Fruit fly (Drosophila melanogaster) whole organism, embryonic: ENCODE measurements around the gene PIG-B.

Experiments
- CG31365 ChIP-seq: fragments of 200-800 bp; sonication (Bioruptor generic); optimal IDR thresholded peaks from 2 replicates; lab custom pipeline; 2018; ENCODE audit warnings: missing biosample characterization, mild to moderate bottlenecking, missing genetic modification characterization
- CG3163 ChIP-seq: fragments of 200-800 bp; sonication (Bioruptor generic); optimal IDR thresholded peaks from 3 replicates; lab custom pipeline; 2016; ENCODE audit warnings: missing biosample characterization, missing genetic modification characterization
- CG6654 ChIP-seq: fragments of 200-800 bp; sonication (Bioruptor generic); optimal IDR thresholded peaks from 2 replicates; lab custom pipeline; 2017; ENCODE audit warnings: missing biosample characterization, mild to moderate bottlenecking, missing genetic modification characterization
- Dad ChIP-seq: fragments of 200-800 bp; sonication (Bioruptor generic); optimal IDR thresholded peaks from 3 replicates; lab custom pipeline; 2016; ENCODE audit warnings: missing biosample characterization, missing genetic modification characterization
- btn ChIP-seq: fragments of 200-800 bp; sonication (Bioruptor generic); optimal IDR thresholded peaks from 2 replicates; lab custom pipeline; 2016; ENCODE audit warnings: missing biosample characterization, missing genetic modification characterization
- crp ChIP-seq, 2 experiments: fragments of 200-800 bp; sonication (Bioruptor generic); optimal IDR thresholded peaks; 2 replicates in 1 of 2; 3 replicates in 1 of 2; lab custom pipeline; 2017; ENCODE audit warnings: missing biosample characterization in 2 of 2, missing genetic modification characterization in 2 of 2, mild to moderate bottlenecking in 1 of 2, moderate library complexity in 1 of 2
- fu2 ChIP-seq: fragments of 200-800 bp; sonication (Bioruptor generic); optimal IDR thresholded peaks from 2 replicates; lab custom pipeline; 2016; ENCODE audit warnings: missing biosample characterization, missing genetic modification characterization
- jumu ChIP-seq: fragments of 200-800 bp; sonication (Bioruptor generic); optimal IDR thresholded peaks from 3 replicates; lab custom pipeline; 2016; ENCODE audit warnings: missing biosample characterization, missing genetic modification characterization
- maf-S ChIP-seq: fragments of 200-800 bp; sonication (Bioruptor generic); optimal IDR thresholded peaks from 2 replicates; lab custom pipeline; 2016; ENCODE audit warnings: missing biosample characterization, missing genetic modification characterization

DNA sequence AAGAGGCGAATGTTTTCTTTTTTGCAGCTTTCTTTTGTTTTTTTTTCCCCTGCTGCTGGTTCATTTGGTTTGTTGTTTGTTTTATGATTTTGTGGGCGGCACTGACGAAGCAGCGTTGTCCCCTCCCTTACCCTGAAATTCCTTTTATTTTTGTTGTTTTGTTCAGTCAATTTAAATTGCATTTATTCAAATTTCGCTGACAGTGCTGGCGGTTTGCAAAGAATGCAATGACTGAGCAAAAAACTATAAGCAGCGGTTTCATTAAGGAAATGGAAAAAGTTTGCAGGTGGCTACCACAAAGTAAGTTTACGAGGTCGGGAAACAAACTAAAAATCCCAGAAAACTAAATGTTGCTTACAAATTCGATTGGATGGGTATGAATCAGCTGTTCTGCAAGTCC, 46.7 kb upstream of the PIG-B start:
- TF ChIP-seq maf-S, result no peak
- TF ChIP-seq jumu (GFP tag; lab: Kevin White, UChicago), result no peak
- TF ChIP-seq fu2, result no peak
- TF ChIP-seq crp (GFP tag; optimal IDR thresholded peaks at IDR 0.05; lab: Kevin White, UChicago), result no peak
- no peak for TF ChIP-seq CG31365
- no peak for TF ChIP-seq CG6654
- no peak for TF ChIP-seq CG3163 (GFP tag; lab: Kevin White, UChicago)
- no peak for TF ChIP-seq btn (GFP tag; lab: Kevin White, UChicago)
- TF ChIP-seq Dad (GFP tag; lab: Kevin White, UChicago), result no peak
